Worm (Caenorhabditis elegans): Measurements from ENCODE around the gene epn-1.

epn-1 gene

ce11 chrX:14838339-14838738 lies 20.0 kb upstream of the epn-1 start:
- TF ChIP-seq skn-1 (tag; optimal IDR thresholded peaks at IDR 0.05) (no peak), sma-9 (GFP tag; optimal IDR thresholded peaks at IDR 0.05) (peak; percentile 2), sma-9 (tag; optimal IDR thresholded peaks at IDR 0.05) (no peak)

- TF ChIP-seq ceh-82 (tag; optimal IDR thresholded peaks at IDR 0.05) (no peak), unc-39 (tag; optimal IDR thresholded peaks at IDR 0.05) (no peak), sma-9 (GFP tag; optimal IDR thresholded peaks at IDR 0.05) (no peak), sma-9 (tag; optimal IDR thresholded peaks at IDR 0.05) (no peak), mab-5 (tag; optimal IDR thresholded peaks at IDR 0.05) (no peak), ztf-11 (tag; optimal IDR thresholded peaks at IDR 0.05) (no peak), alr-1 (tag; optimal IDR thresholded peaks at IDR 0.05) (no peak), nhr-10 (tag; optimal IDR thresholded peaks at IDR 0.05) (no peak), nhr-129 (tag; optimal IDR thresholded peaks at IDR 0.05) (no peak), nhr-12 (tag; optimal IDR thresholded peaks at IDR 0.05) (no peak), nhr-25 (tag; optimal IDR thresholded peaks at IDR 0.05) (no peak)
These were observed 13.2 kb upstream of the epn-1 start, which contains the start of gene dpf-2 for ce11 chrX:14831531-14831930. Gene dpf-2, plus strand, starts transcription at chrX:14831831.

- TF ChIP-seq blmp-1 (tag; optimal IDR thresholded peaks at IDR 0.05; ENCODE audit: insufficient read depth) (no peak), fos-1 (tag; optimal IDR thresholded peaks at IDR 0.05) (no peak), alr-1 (tag; optimal IDR thresholded peaks at IDR 0.05) (no peak), lsy-2 (tag; optimal IDR thresholded peaks at IDR 0.05) (no peak), C34F6.9 (tag; optimal IDR thresholded peaks at IDR 0.05) (no peak), ceh-82 (tag; optimal IDR thresholded peaks at IDR 0.05) (no peak), sem-4 (tag; optimal IDR thresholded peaks at IDR 0.05) (no peak)
These were observed 10.5 kb upstream of the epn-1 start for ce11 chrX:14828766-14829165.

DNA sequence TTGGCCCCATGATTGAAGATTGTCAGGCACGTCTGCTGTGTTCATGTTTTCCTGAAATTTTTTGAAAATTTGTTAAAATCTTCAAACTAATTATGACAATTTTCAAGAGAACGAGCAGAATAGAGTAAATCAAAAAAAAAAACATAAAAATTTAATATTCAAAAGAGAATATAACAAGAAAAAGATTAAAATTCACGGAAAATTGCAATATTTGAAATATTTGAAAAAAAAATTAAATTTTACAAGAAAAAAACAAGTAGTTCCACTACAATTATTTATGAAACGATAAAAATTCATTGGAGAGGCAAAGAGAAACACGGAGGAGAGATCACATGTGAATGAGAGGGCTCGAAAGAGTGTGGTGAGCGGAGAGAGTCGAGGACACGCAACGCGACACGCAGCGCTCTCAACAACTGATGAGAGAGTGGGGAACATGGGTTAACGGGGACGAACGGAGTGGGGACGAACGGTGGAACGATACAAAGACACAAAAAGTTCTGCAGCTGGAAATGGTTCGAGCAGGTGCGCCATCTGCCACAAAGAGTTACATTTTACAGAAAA lies 6.3 kb upstream of the epn-1 start, which contains the start of gene mbk-1:
Gene mbk-1 (minus strand): TSS at position 51 of the 561 bp plus-strand sequence.
- peak; percentile 12 for TF ChIP-seq snpc-4 (tag; optimal IDR thresholded peaks at IDR 0.05)
- TF ChIP-seq sma-3 (GFP tag; optimal IDR thresholded peaks at IDR 0.05), result peak; percentile 70
- TF ChIP-seq nhr-10 (tag; optimal IDR thresholded peaks at IDR 0.05), result no peak
- peak; percentile 46 for TF ChIP-seq lin-13 (GFP tag; optimal IDR thresholded peaks at IDR 0.05)
- peak; percentile 16 for TF ChIP-seq zag-1 (tag; optimal IDR thresholded peaks at IDR 0.05)
- peak; percentile 16 for TF ChIP-seq gmeb-1 (tag; optimal IDR thresholded peaks at IDR 0.05)
- TF ChIP-seq elt-1 (tag; optimal IDR thresholded peaks at IDR 0.05), result no peak
- TF ChIP-seq lsy-2 (tag; optimal IDR thresholded peaks at IDR 0.05), result peak in 1 of 2 experiments; percentile 75
- no peak for TF ChIP-seq nhr-23 (tag; optimal IDR thresholded peaks at IDR 0.05)
- TF ChIP-seq sma-9 (GFP tag; optimal IDR thresholded peaks at IDR 0.05), result peak; percentile 78
- no peak for TF ChIP-seq sma-9 (tag; optimal IDR thresholded peaks at IDR 0.05)
- peak; percentile 77 for TF ChIP-seq nhr-25 (tag; optimal IDR thresholded peaks at IDR 0.05)
- peak; percentile 78 for TF ChIP-seq lin-11 (tag; optimal IDR thresholded peaks at IDR 0.05)
- TF ChIP-seq C34F6.9 (tag; optimal IDR thresholded peaks at IDR 0.05), result peak; percentile 84
- peak; percentile 15 for TF ChIP-seq sem-4 (tag; optimal IDR thresholded peaks at IDR 0.05)
- TF ChIP-seq Y55F3AM.14 (GFP tag; optimal IDR thresholded peaks at IDR 0.05), result no peak
- TF ChIP-seq unc-55 (GFP tag; optimal IDR thresholded peaks at IDR 0.05), result peak; percentile 63
- no peak for TF ChIP-seq ama-1 (optimal IDR thresholded peaks at IDR 0.05)
- peak; percentile 53 for TF ChIP-seq nhr-129 (tag; optimal IDR thresholded peaks at IDR 0.05)
- peak; percentile 86 for TF ChIP-seq fos-1 (tag; optimal IDR thresholded peaks at IDR 0.05)
- TF ChIP-seq F13H6.1 (tag; optimal IDR thresholded peaks at IDR 0.05), result peak; percentile 77
- TF ChIP-seq mdl-1 (tag; optimal IDR thresholded peaks at IDR 0.05), result peak; percentile 62 to 71
- TF ChIP-seq crh-2 (tag; optimal IDR thresholded peaks at IDR 0.05), result peak; percentile 91
- peak; percentile 5 for TF ChIP-seq ceh-16 (tag; optimal IDR thresholded peaks at IDR 0.05)
- TF ChIP-seq nhr-6 (tag; optimal IDR thresholded peaks at IDR 0.05), result peak; percentile 8
- TF ChIP-seq unc-62 (GFP tag; optimal IDR thresholded peaks at IDR 0.05), result no peak
- peak; percentile 10 for TF ChIP-seq blmp-1 (tag; optimal IDR thresholded peaks at IDR 0.05; ENCODE audit: insufficient read depth)
- TF ChIP-seq nhr-21 (tag; optimal IDR thresholded peaks at IDR 0.05), result peak; percentile 21

ce11 chrX:14819495-14819894 lies 1.2 kb upstream of the epn-1 start:
- TF ChIP-seq lin-13 (GFP tag; optimal IDR thresholded peaks at IDR 0.05), result peak; percentile 13
- no peak for TF ChIP-seq crh-2 (tag; optimal IDR thresholded peaks at IDR 0.05)
- no peak for TF ChIP-seq nhr-237 (tag; optimal IDR thresholded peaks at IDR 0.05)

Measured in whole organism, L2 larva.